Fruit fly (Drosophila melanogaster) whole organism, pupa: Measurements from ENCODE around the gene N.

Experiments
- CG12605 ChIP-seq: fragments of 200-800 bp; sonication (Bioruptor generic); IDR thresholded peaks from 2 replicates; pipeline ENCODE4 v1.3.6; 2022; ENCODE audit warnings: missing biosample characterization, missing genetic modification characterization
- CG13204 ChIP-seq: fragments of 200-800 bp; sonication (Bioruptor generic); optimal IDR thresholded peaks from 2 replicates; lab custom pipeline; 2018; ENCODE audit warnings: missing biosample characterization, mild to moderate bottlenecking, missing genetic modification characterization, moderate library complexity
- CG8159 ChIP-seq: fragments of 200-800 bp; sonication (Bioruptor generic); optimal IDR thresholded peaks from 3 replicates; lab custom pipeline; 2018; ENCODE audit warnings: missing biosample characterization, mild to moderate bottlenecking, missing genetic modification characterization, moderate library complexity
- CG8301 ChIP-seq: fragments of 200-800 bp; sonication (Bioruptor generic); optimal IDR thresholded peaks from 2 replicates; lab custom pipeline; 2018; ENCODE audit warnings: missing biosample characterization, mild to moderate bottlenecking, missing genetic modification characterization
- rn ChIP-seq: fragments of 200-800 bp; sonication (Bioruptor generic); IDR thresholded peaks from 2 replicates; pipeline ENCODE4 v1.3.6; 2022; ENCODE audit warnings: missing biosample characterization, missing genetic modification characterization

- TF ChIP-seq CG12605 (GFP tag; lab: Robert Waterston, UW) (peak; percentile 25; the same call in 1 of the 2 replicates), CG13204 (GFP tag; lab: Kevin White, UChicago) (peak; percentile 38), CG8301 (no peak), rn (no peak), CG8159 (tag; lab: Kevin White, UChicago) (no peak)
Measured at dm6 chrX:3139961-3140360, 5.3 kb downstream of the N start.
